Worm (Caenorhabditis elegans): ENCODE measurements around the gene F26A1.4.

Gene F26A1.4

ce11 chrIII:4808089-4808488 lies 9.3 kb upstream of the F26A1.4 start:
- no peak for TF ChIP-seq sem-2 (GFP tag; optimal IDR thresholded peaks at IDR 0.05)
- peak; percentile 87 for TF ChIP-seq lsy-2 (tag; optimal IDR thresholded peaks at IDR 0.05)

ce11 chrIII:4809526-4810153 lies 7.7 kb upstream of the F26A1.4 start, which contains the start of gene pal-1:
Gene pal-1, minus strand, starts transcription at chrIII:4809576.
- TF ChIP-seq lin-13 (tag; optimal IDR thresholded peaks at IDR 0.05) (no peak), nhr-2 (tag; optimal IDR thresholded peaks at IDR 0.05) (peak; percentile 53), nhr-76 (tag; optimal IDR thresholded peaks at IDR 0.05) (no peak), zip-8 (tag; optimal IDR thresholded peaks at IDR 0.05) (peak; percentile 60)

- TF ChIP-seq M03D4.4 (tag; optimal IDR thresholded peaks at IDR 0.05) (no peak), bed-3 (GFP tag; optimal IDR thresholded peaks at IDR 0.05) (no peak), ceh-83 (GFP tag; optimal IDR thresholded peaks at IDR 0.05) (no peak), nhr-2 (tag; optimal IDR thresholded peaks at IDR 0.05) (no peak), zip-8 (tag; optimal IDR thresholded peaks at IDR 0.05) (no peak), pha-4 (tag; optimal IDR thresholded peaks at IDR 0.05) (no peak), unc-120 (tag; optimal IDR thresholded peaks at IDR 0.05; ENCODE audit: poor library complexity, severe bottlenecking) (no peak), sptf-1 (tag; optimal IDR thresholded peaks at IDR 0.05) (no peak), ceh-43 (GFP tag; optimal IDR thresholded peaks at IDR 0.05) (no peak)
Measured at ce11 chrIII:4811195-4811594, 6.1 kb upstream of the F26A1.4 start, which contains the start of gene C38D4.7. Gene C38D4.7, minus strand, starts transcription at chrIII:4811295.

- TF ChIP-seq mls-2 (tag; optimal IDR thresholded peaks at IDR 0.05) = no peak
Measured at ce11 chrIII:4814730-4815129, 2.6 kb upstream of the F26A1.4 start, which contains the start of gene arl-6. Gene arl-6, minus strand, starts transcription at chrIII:4814830.

- TF ChIP-seq nhr-12 (tag; optimal IDR thresholded peaks at IDR 0.05) (no peak), ces-1 (GFP tag; optimal IDR thresholded peaks at IDR 0.05) (no peak), ceh-43 (GFP tag; optimal IDR thresholded peaks at IDR 0.05) (no peak), tbx-8 (GFP tag; optimal IDR thresholded peaks at IDR 0.05) (no peak), cnd-1 (tag; optimal IDR thresholded peaks at IDR 0.05) (no peak), elt-1 (tag; optimal IDR thresholded peaks at IDR 0.05; ENCODE audit: borderline replicate concordance, insufficient read depth) (no peak), lin-32 (GFP tag; optimal IDR thresholded peaks at IDR 0.05) (no peak), nhr-28 (tag; optimal IDR thresholded peaks at IDR 0.05) (no peak), ceh-83 (GFP tag; optimal IDR thresholded peaks at IDR 0.05) (no peak), nhr-2 (tag; optimal IDR thresholded peaks at IDR 0.05) (no peak), blmp-1 (tag; optimal IDR thresholded peaks at IDR 0.05) (no peak), drap-1 (GFP tag; optimal IDR thresholded peaks at IDR 0.05) (no peak), mep-1 (tag; optimal IDR thresholded peaks at IDR 0.05) (no peak), unc-39 (tag; optimal IDR thresholded peaks at IDR 0.05) (no peak), elt-3 (tag; optimal IDR thresholded peaks at IDR 0.05) (no peak), pha-4 (tag; optimal IDR thresholded peaks at IDR 0.05) (no peak)
Measured at ce11 chrIII:4819843-4820242, 2.5 kb downstream of the F26A1.4 start, which contains the start of gene F26A1.7. Gene F26A1.7, minus strand, starts transcription at chrIII:4819943.

ce11 chrIII:4822140-4822539 lies 4.8 kb downstream of the F26A1.4 start, which contains the start of gene F26A1.8:
Gene F26A1.8, minus strand, starts transcription at chrIII:4822240.
- no peak for TF ChIP-seq hlh-1 (tag; optimal IDR thresholded peaks at IDR 0.05)
- TF ChIP-seq lin-13 (tag; optimal IDR thresholded peaks at IDR 0.05) = no peak
- TF ChIP-seq ham-2 (GFP tag; optimal IDR thresholded peaks at IDR 0.05) = no peak
- no peak for TF ChIP-seq nhr-2 (tag; optimal IDR thresholded peaks at IDR 0.05)
- TF ChIP-seq sptf-1 (tag; optimal IDR thresholded peaks at IDR 0.05) = no peak
- no peak for TF ChIP-seq bed-3 (GFP tag; optimal IDR thresholded peaks at IDR 0.05)
- TF ChIP-seq pha-4 (tag; optimal IDR thresholded peaks at IDR 0.05) = no peak
- TF ChIP-seq blmp-1 (tag; optimal IDR thresholded peaks at IDR 0.05) = no peak
- no peak for TF ChIP-seq nhr-237 (tag; optimal IDR thresholded peaks at IDR 0.05)
- TF ChIP-seq unc-62 (GFP tag; optimal IDR thresholded peaks at IDR 0.05) = no peak
- no peak for TF ChIP-seq mls-2 (tag; optimal IDR thresholded peaks at IDR 0.05)
- TF ChIP-seq mab-5 (tag; optimal IDR thresholded peaks at IDR 0.05) = no peak
- TF ChIP-seq ces-1 (GFP tag; optimal IDR thresholded peaks at IDR 0.05) = no peak
- no peak for TF ChIP-seq ceh-39 (tag; optimal IDR thresholded peaks at IDR 0.05)
